Worm (Caenorhabditis elegans) whole organism, young adult: ENCODE data around the gene srh-18.

Experiments used
- B0035.1 ChIP-seq: sonication (generic microtip); optimal IDR thresholded peaks from 2 replicates; lab custom pipeline; 2016; ENCODE audit warnings: missing genetic modification characterization, mild to moderate bottlenecking, missing compliant biosample characterization, missing genotype, missing genetic modification reagents
- F22D6.2 ChIP-seq: sonication (generic microtip); optimal IDR thresholded peaks from 2 replicates; lab custom pipeline; 2016; ENCODE audit warnings: mild to moderate bottlenecking, missing genetic modification characterization, missing compliant biosample characterization
- dpl-1 ChIP-seq: fragments of 150-350 bp; optimal IDR thresholded peaks from 2 replicates; lab custom pipeline; 2014; ENCODE audit warnings: missing biosample characterization, missing genetic modification reagents, missing genetic modification characterization
- gei-17 ChIP-seq: fragments of 200-800 bp; sonication (Bioruptor generic); optimal IDR thresholded peaks from 2 replicates; lab custom pipeline; 2018; ENCODE audit warnings: mild to moderate bottlenecking, missing genetic modification characterization, missing compliant biosample characterization
- him-1 ChIP-seq: sonication (generic microtip); optimal IDR thresholded peaks from 2 replicates; lab custom pipeline; 2016; ENCODE audit warnings: missing genotype, missing genetic modification reagents, missing genetic modification characterization, missing compliant biosample characterization
- hlh-12 ChIP-seq: sonication (generic microtip); optimal IDR thresholded peaks from 2 replicates; lab custom pipeline; 2016; ENCODE audit warnings: missing genetic modification characterization, missing compliant biosample characterization
- hmg-20 ChIP-seq: fragments of 200-800 bp; sonication (Bioruptor generic); IDR thresholded peaks from 2 replicates; pipeline ENCODE4 v1.3.6; 2022; ENCODE audit warnings: missing genetic modification reagents, missing genetic modification characterization, missing compliant biosample characterization
- lin-54 ChIP-seq: fragments of 200-800 bp; sonication (Bioruptor generic); optimal IDR thresholded peaks from 2 replicates; lab custom pipeline; 2018; ENCODE audit warnings: mild to moderate bottlenecking, missing genetic modification characterization, missing compliant biosample characterization
- madf-10 ChIP-seq: sonication (generic microtip); optimal IDR thresholded peaks from 2 replicates; lab custom pipeline; 2016; ENCODE audit warnings: mild to moderate bottlenecking, missing genetic modification characterization, missing compliant biosample characterization
- mes-4 ChIP-seq: sonication (generic microtip); optimal IDR thresholded peaks from 2 replicates; lab custom pipeline; 2016; ENCODE audit warnings: missing genotype, missing genetic modification characterization, missing compliant biosample characterization
- nhr-179 ChIP-seq: sonication (generic microtip); optimal IDR thresholded peaks from 2 replicates; lab custom pipeline; 2016; ENCODE audit warnings: mild to moderate bottlenecking, missing genetic modification characterization, missing compliant biosample characterization
- pha-4 ChIP-seq: fragments of 150-350 bp; sonication (generic microtip); optimal IDR thresholded peaks from 2 replicates; lab custom pipeline; 2014; ENCODE audit warnings: missing biosample characterization, missing genetic modification reagents, missing genetic modification characterization
- unc-62 ChIP-seq: fragments of 150-350 bp; optimal IDR thresholded peaks from 2 replicates; lab custom pipeline; 2014; ENCODE audit warnings: missing biosample characterization, missing genetic modification reagents, missing genetic modification characterization

ce11 chrV:13273302-13273701 lies 45.0 kb upstream of the srh-18 start:
- TF ChIP-seq B0035.1 (tag; lab: Kevin White, UChicago) (no peak), nhr-179 (tag; lab: Kevin White, UChicago) (no peak), madf-10 (no peak), pha-4 (tag; lab: Kevin White, UChicago) (no peak), F22D6.2 (tag; lab: Kevin White, UChicago) (no peak), hmg-20 (GFP tag; lab: Robert Waterston, UW) (no peak), hlh-12 (tag; lab: Kevin White, UChicago) (no peak), dpl-1 (no peak), mes-4 (tag; lab: Kevin White, UChicago) (no peak), him-1 (tag; lab: Kevin White, UChicago) (no peak), gei-17 (no peak), unc-62 (GFP tag; lab: Kevin White, UChicago) (no peak), lin-54 (GFP tag; lab: Kevin White, UChicago) (no peak)
